Comparison of ENCODE assay signal across 1 worm cellular context in the genomic region with DNA sequence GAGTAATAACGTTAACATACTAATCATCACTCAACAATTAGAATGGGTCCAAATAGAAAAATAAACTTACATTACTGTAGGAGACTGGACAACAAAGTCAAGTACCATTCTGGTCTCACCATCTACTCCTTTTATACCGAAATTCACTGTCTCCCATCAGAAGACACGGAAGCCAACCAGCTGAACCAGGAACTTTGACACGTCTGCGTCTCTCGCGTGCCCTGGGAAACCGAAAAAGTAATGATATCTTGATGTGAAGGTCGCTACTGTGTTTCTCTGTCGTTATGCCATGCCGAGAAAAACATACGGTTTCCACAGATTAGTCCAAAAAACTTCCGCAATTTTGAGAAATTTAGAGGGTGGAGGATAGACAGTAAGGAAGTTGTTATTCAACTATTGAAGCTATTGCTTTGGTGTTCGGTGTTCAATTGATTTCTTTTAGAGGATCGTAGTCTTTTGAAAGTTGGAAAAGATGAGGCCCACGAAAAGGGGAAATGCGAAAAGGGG.
TF ChIP-seq lines count a peak whose summit lies in the region.

A gene (minus strand): TSS at position 457 of the 507 bp plus-strand sequence.

TF ChIP-seq in whole organism, L1 larva, 84 proteins besides CTCF, POLR2A, EP300 and RAD21 (continued from another document):
- TF ChIP-seq C34B4.2 (tag; optimal IDR thresholded peaks at IDR 0.05; lab: Kevin White, UChicago), result no peak
- no peak for TF ChIP-seq nhr-11 (tag; optimal IDR thresholded peaks at IDR 0.05; lab: Kevin White, UChicago)
- no peak for TF ChIP-seq fkh-4 (tag; optimal IDR thresholded peaks at IDR 0.05; lab: Kevin White, UChicago; ENCODE audit: borderline replicate concordance)
- no peak for TF ChIP-seq nhr-71 (tag; optimal IDR thresholded peaks at IDR 0.05; lab: Kevin White, UChicago)
- TF ChIP-seq egl-13 (tag; optimal IDR thresholded peaks at IDR 0.05; lab: Kevin White, UChicago), result no peak
- TF ChIP-seq nhr-28 (tag; optimal IDR thresholded peaks at IDR 0.05; lab: Kevin White, UChicago), result no peak
- TF ChIP-seq isw-1 (GFP tag; IDR thresholded peaks at IDR 0.05; lab: Robert Waterston, UW), result no peak
- TF ChIP-seq ceh-63 (GFP tag; optimal IDR thresholded peaks at IDR 0.05; lab: Kevin White, UChicago), result no peak
- TF ChIP-seq nhr-47 (tag; optimal IDR thresholded peaks at IDR 0.05; lab: Kevin White, UChicago), result no peak
- TF ChIP-seq elt-3 (tag; optimal IDR thresholded peaks at IDR 0.05; lab: Kevin White, UChicago), result peak in 1 of 6 experiments; percentile 28
- no peak for TF ChIP-seq C04F5.9 (tag; optimal IDR thresholded peaks at IDR 0.05; lab: Kevin White, UChicago)
- TF ChIP-seq mep-1 (tag; optimal IDR thresholded peaks at IDR 0.05; lab: Kevin White, UChicago), result peak; percentile 18
